Worm (Caenorhabditis elegans): ENCODE measurements around the gene nucb-1.

The nucb-1 gene

DNA sequence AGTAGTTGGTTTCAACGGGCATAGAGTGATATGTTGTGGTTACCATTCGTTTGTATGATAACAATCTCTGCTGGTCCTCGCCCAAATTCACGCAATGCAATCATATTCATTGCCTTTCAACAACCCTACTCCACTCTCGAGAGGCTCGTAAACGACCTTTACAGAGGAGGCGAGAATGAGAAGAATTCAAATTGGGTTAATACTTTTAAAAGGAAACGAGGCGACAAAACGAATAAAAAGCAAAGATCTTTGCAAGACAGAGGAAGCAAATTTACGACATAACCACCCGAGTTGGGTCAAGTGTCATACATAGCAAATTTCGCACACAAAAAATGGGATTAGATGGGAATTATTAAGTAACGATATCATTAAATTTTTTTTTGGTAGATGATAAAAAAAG lies 34.9 kb downstream of the nucb-1 start:
- TF ChIP-seq pqm-1 (tag; optimal IDR thresholded peaks at IDR 0.05) (no peak), unc-42 (tag; optimal IDR thresholded peaks at IDR 0.05) (peak; percentile 13)

DNA sequence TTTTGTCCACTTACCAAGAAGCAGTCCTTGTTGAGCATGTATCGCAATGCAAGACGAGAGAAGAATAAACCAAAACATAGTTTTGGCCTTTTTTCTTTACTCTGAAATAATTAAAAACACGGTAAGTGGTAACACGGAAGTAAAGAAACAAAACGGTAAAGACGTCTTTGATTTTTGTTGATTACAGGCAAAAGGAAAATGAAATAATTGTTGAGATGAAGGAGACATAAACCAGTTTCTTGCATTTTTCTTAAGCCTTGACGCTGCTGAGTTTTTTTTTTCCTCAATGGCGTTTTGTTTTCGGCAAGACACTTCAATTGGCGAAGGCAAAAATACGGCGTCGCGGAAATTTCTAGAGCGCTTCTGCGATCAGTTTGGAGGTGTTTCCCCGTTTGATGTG lies 39.3 kb downstream of the nucb-1 start, which contains the start of gene zipt-13:
Gene zipt-13, minus strand, starts transcription at position 101 of the 400 bp plus-strand sequence.
- TF ChIP-seq hlh-8 (tag; optimal IDR thresholded peaks at IDR 0.05): no peak
- TF ChIP-seq Y22D7AL.16 (tag; optimal IDR thresholded peaks at IDR 0.05): no peak
- no peak for TF ChIP-seq nhr-11 (tag; optimal IDR thresholded peaks at IDR 0.05)
- no peak for TF ChIP-seq tbx-7 (tag; optimal IDR thresholded peaks at IDR 0.05)
- no peak for TF ChIP-seq sdc-2 (tag; optimal IDR thresholded peaks at IDR 0.05)
- no peak for TF ChIP-seq ttx-3 (tag; optimal IDR thresholded peaks at IDR 0.05)

DNA sequence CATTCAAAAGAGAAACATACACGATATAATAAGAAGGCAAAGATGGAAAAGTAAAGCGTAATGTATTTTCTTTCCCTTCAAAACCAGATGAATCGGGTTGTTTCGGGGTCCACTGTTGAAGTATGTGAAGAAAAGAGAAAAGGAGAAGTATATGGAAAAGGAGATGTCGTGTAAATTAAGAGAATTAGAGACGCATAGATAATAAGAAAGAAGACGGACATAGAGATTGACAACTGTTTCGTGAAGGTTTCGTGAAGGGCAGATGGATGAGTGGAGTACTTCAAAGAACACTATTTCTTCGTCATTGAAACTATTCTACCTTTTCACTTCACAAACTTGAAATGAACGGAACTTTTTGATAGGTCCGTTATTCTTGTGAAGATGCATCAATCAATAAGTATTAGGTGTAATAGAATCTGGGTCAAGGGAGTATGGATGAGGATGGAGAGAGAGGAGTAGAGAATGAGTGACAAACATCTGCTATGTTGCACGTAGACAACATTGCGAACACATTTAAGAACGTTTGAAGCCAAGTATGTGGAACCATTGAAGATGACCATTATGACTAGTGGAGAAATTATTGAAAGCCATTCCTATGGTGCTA lies 40.7 kb downstream of the nucb-1 start:
- peak; percentile 40 for TF ChIP-seq nfya-1 (tag; optimal IDR thresholded peaks at IDR 0.05)
- TF ChIP-seq lin-11 (tag; optimal IDR thresholded peaks at IDR 0.05): no peak
- TF ChIP-seq tbx-2 (tag; optimal IDR thresholded peaks at IDR 0.05): peak; percentile 1
- peak; percentile 73 for TF ChIP-seq unc-55 (GFP tag; optimal IDR thresholded peaks at IDR 0.05)

DNA sequence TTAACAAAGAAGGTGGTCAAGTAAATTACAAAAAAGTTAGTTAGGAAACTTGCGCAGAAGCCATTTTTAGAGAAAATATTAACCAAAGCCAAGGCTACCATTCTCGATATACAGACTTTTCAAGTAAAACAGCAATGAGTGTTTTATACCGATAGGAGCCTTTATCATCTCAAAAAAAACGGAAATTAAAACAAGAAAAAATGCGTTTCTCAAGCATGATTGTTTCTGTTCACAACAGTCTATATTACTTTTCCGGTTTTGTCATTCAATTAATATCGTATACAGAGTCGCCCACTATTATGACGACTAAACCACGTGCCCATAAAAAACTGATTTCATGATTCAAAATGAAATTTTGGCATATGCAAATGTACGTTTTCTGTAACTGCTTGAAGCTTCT lies 43.4 kb downstream of the nucb-1 start, which contains the start of gene str-74:
Gene str-74, minus strand, starts transcription at position 101 of the 400 bp plus-strand sequence.
- TF ChIP-seq sox-2 (GFP tag; IDR thresholded peaks at IDR 0.05): no peak
- no peak for TF ChIP-seq K09A11.1 (tag; optimal IDR thresholded peaks at IDR 0.05; ENCODE audit: insufficient read depth)
- no peak for TF ChIP-seq hlh-15 (tag; optimal IDR thresholded peaks at IDR 0.05)
- TF ChIP-seq K02D7.2 (tag; optimal IDR thresholded peaks at IDR 0.05): no peak
- TF ChIP-seq lim-6 (tag; optimal IDR thresholded peaks at IDR 0.05): no peak
- no peak for TF ChIP-seq unc-86 (tag; optimal IDR thresholded peaks at IDR 0.05)
- no peak for TF ChIP-seq ceh-14 (tag; optimal IDR thresholded peaks at IDR 0.05)
- TF ChIP-seq nhr-11 (tag; optimal IDR thresholded peaks at IDR 0.05): no peak
- TF ChIP-seq ceh-9 (tag; optimal IDR thresholded peaks at IDR 0.05): no peak
- TF ChIP-seq fkh-6 (tag; optimal IDR thresholded peaks at IDR 0.05): no peak
- TF ChIP-seq dmd-4 (tag; optimal IDR thresholded peaks at IDR 0.05; ENCODE audit: borderline replicate concordance): no peak

DNA sequence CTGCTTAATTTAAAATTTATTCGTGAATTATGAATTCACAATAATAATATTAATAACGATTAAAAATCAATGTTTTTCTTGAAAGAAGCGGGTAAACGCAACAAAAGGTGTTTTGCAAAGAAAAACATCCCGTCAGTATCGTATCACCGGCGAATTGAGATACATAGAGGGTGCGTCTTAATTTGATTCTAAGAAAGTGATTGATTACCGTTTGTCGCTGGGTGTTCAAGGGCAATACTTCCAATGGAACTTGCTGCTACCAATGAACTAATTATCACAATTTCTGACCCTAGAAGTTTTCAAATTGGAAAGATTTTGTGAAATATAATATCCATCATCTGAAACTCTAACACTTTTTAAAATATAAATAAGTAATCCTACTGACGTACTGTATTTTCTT lies 48.1 kb downstream of the nucb-1 start:
- TF ChIP-seq elt-2 (tag; optimal IDR thresholded peaks at IDR 0.05) (no peak), Y22D7AL.16 (tag; optimal IDR thresholded peaks at IDR 0.05) (no peak), ahr-1 (tag; optimal IDR thresholded peaks at IDR 0.05) (no peak), ceh-48 (tag; optimal IDR thresholded peaks at IDR 0.05) (no peak), ama-1 (optimal IDR thresholded peaks at IDR 0.05) (no peak), dve-1 (tag; optimal IDR thresholded peaks at IDR 0.05) (no peak), ceh-22 (tag; optimal IDR thresholded peaks at IDR 0.05) (no peak), eyg-1 (tag; optimal IDR thresholded peaks at IDR 0.05) (no peak), ttx-3 (tag; optimal IDR thresholded peaks at IDR 0.05) (no peak), unc-55 (GFP tag; optimal IDR thresholded peaks at IDR 0.05) (no peak), che-1 (tag; optimal IDR thresholded peaks at IDR 0.05) (no peak), syd-9 (tag; optimal IDR thresholded peaks at IDR 0.05) (no peak), madf-2 (tag; optimal IDR thresholded peaks at IDR 0.05) (no peak), pqm-1 (tag; optimal IDR thresholded peaks at IDR 0.05) (no peak), ceh-31 (tag; optimal IDR thresholded peaks at IDR 0.05) (no peak), fkh-10 (GFP tag; optimal IDR thresholded peaks at IDR 0.05) (no peak), ceh-14 (tag; optimal IDR thresholded peaks at IDR 0.05) (no peak), K02D7.2 (tag; optimal IDR thresholded peaks at IDR 0.05) (no peak)

Data from whole organism, late embryonic.